Worm (Caenorhabditis elegans): ENCODE data around the gene R08C7.12.

ce11 chrIV:4406054-4406539, 43.4 kb upstream of the R08C7.12 start:
- TF ChIP-seq tra-4 (tag; optimal IDR thresholded peaks at IDR 0.05), result no peak
- no peak for TF ChIP-seq hmg-4 (GFP tag; optimal IDR thresholded peaks at IDR 0.05)
- TF ChIP-seq flt-1 (GFP tag; IDR thresholded peaks at IDR 0.05), result no peak
- TF ChIP-seq scrt-1 (GFP tag; IDR thresholded peaks at IDR 0.05), result no peak
- TF ChIP-seq ama-1 (optimal IDR thresholded peaks at IDR 0.05), result no peak
- 0 out of 2 replicates have a peak, but pooled peaks have one; percentile 33 for TF ChIP-seq tbx-11 (GFP tag; IDR thresholded peaks at IDR 0.05)
- no peak for TF ChIP-seq B0310.2 (tag; optimal IDR thresholded peaks at IDR 0.05)
- no peak for TF ChIP-seq ceh-13 (GFP tag; optimal IDR thresholded peaks at IDR 0.05)
- TF ChIP-seq pes-1 (GFP tag; IDR thresholded peaks at IDR 0.05), result no peak
- no peak for TF ChIP-seq hnd-1 (tag; optimal IDR thresholded peaks at IDR 0.05)

All from whole organism, early embryonic.